Worm (Caenorhabditis elegans) whole organism, young adult: ENCODE data around the gene hpo-10.

Experiments
- D2030.7 ChIP-seq: fragments of 200-800 bp; sonication (Bioruptor generic); IDR thresholded peaks from 2 replicates; pipeline ENCODE4 v1.3.6; 2022; ENCODE audit warnings: missing genetic modification reagents, missing genetic modification characterization, missing compliant biosample characterization
- F37B4.10 ChIP-seq: fragments of 200-800 bp; sonication (Bioruptor generic); IDR thresholded peaks from 2 replicates; pipeline ENCODE4 v1.3.6; 2022; ENCODE audit warnings: missing genetic modification characterization, missing compliant biosample characterization
- K12H6.12 ChIP-seq: fragments of 200-800 bp; sonication (Bioruptor generic); optimal IDR thresholded peaks from 2 replicates; lab custom pipeline; 2018; ENCODE audit warnings: mild to moderate bottlenecking, missing genetic modification characterization, missing compliant biosample characterization
- T07F8.4 ChIP-seq: sonication (generic microtip); optimal IDR thresholded peaks from 2 replicates; lab custom pipeline; 2016; ENCODE audit warnings: mild to moderate bottlenecking, missing genetic modification characterization, moderate library complexity, missing compliant biosample characterization
- Y56A3A.18 ChIP-seq: fragments of 200-800 bp; sonication (Bioruptor generic); IDR thresholded peaks from 2 replicates; pipeline ENCODE4 v1.3.6; 2022; ENCODE audit warnings: missing genetic modification reagents, missing genetic modification characterization, missing compliant biosample characterization
- akir-1 ChIP-seq: fragments of 200-800 bp; sonication (Bioruptor generic); optimal IDR thresholded peaks from 2 replicates; lab custom pipeline; 2018; ENCODE audit warnings: mild to moderate bottlenecking, missing genetic modification characterization, moderate library complexity, missing compliant biosample characterization
- ama-1 ChIP-seq, 3 experiments: fragments of 150-350 bp in 1 of 3; sonication (generic microtip) in 2 of 3; optimal IDR thresholded peaks; 2 replicates each; lab custom pipeline; 2014 to 2018; ENCODE audit warnings: missing biosample characterization in 2 of 3, missing genetic modification characterization in 2 of 3, missing genetic modification reagents in 2 of 3
- aptf-3 ChIP-seq: fragments of 200-800 bp; sonication (Bioruptor generic); IDR thresholded peaks from 2 replicates; pipeline ENCODE4 v1.3.6; 2022; ENCODE audit warnings: missing genetic modification characterization, missing compliant biosample characterization
- atf-7 ChIP-seq: sonication (generic microtip); optimal IDR thresholded peaks from 2 replicates; lab custom pipeline; 2017; ENCODE audit warnings: mild to moderate bottlenecking, missing genetic modification characterization, missing compliant biosample characterization
- athp-1 ChIP-seq: sonication (generic microtip); optimal IDR thresholded peaks from 2 replicates; lab custom pipeline; 2017; ENCODE audit warnings: mild to moderate bottlenecking, missing genetic modification characterization, missing compliant biosample characterization
- attf-5 ChIP-seq: fragments of 200-800 bp; sonication (Bioruptor generic); optimal IDR thresholded peaks from 2 replicates; lab custom pipeline; 2018; ENCODE audit warnings: mild to moderate bottlenecking, missing genetic modification characterization, missing compliant biosample characterization
- cebp-1 ChIP-seq, 2 experiments: fragments of 200-800 bp in 1 of 2; sonication (Bioruptor generic) in 1 of 2; sonication (generic microtip) in 1 of 2; IDR thresholded peaks in 1 of 2; optimal IDR thresholded peaks in 1 of 2; 2 replicates each; pipeline versions ENCODE4 v1.3.6 to Lab custom; 2017 to 2022; ENCODE audit warnings: missing compliant biosample characterization in 2 of 2, missing genetic modification characterization in 2 of 2, mild to moderate bottlenecking in 1 of 2, missing genetic modification reagents in 1 of 2, moderate library complexity in 1 of 2
- ceh-27 ChIP-seq: fragments of 200-800 bp; sonication (Bioruptor generic); optimal IDR thresholded peaks from 2 replicates; lab custom pipeline; 2018; ENCODE audit warnings: mild to moderate bottlenecking, missing genetic modification characterization, moderate library complexity, missing compliant biosample characterization
- ceh-40 ChIP-seq: fragments of 200-800 bp; sonication (Bioruptor generic); IDR thresholded peaks from 2 replicates; pipeline ENCODE4 v1.3.6; 2022; ENCODE audit warnings: missing genetic modification characterization, missing compliant biosample characterization
- chd-7 ChIP-seq: sonication (generic microtip); optimal IDR thresholded peaks from 2 replicates; lab custom pipeline; 2016; ENCODE audit warnings: mild to moderate bottlenecking, missing genetic modification characterization, moderate library complexity, missing compliant biosample characterization
- dox-1 ChIP-seq: fragments of 200-800 bp; sonication (Bioruptor generic); IDR thresholded peaks from 2 replicates; pipeline ENCODE4 v1.3.6; 2022; ENCODE audit warnings: missing genetic modification reagents, missing genetic modification characterization, missing compliant biosample characterization
- dpl-1 ChIP-seq: fragments of 150-350 bp; optimal IDR thresholded peaks from 2 replicates; lab custom pipeline; 2014; ENCODE audit warnings: missing biosample characterization, missing genetic modification reagents, missing genetic modification characterization
- ets-4 ChIP-seq: fragments of 200-800 bp; sonication (Bioruptor generic); optimal IDR thresholded peaks from 2 replicates; lab custom pipeline; 2018; ENCODE audit warnings: mild to moderate bottlenecking, missing genetic modification characterization, missing compliant biosample characterization
- hlh-26 ChIP-seq: fragments of 200-800 bp; sonication (Bioruptor generic); conservative IDR thresholded peaks from 2 replicates; pipeline ENCODE4 v1.3.6; 2022; ENCODE audit warnings: missing genetic modification reagents, missing genetic modification characterization, missing compliant biosample characterization
- hsf-1 ChIP-seq: fragments of 200-800 bp; sonication (Bioruptor generic); IDR thresholded peaks from 2 replicates; pipeline ENCODE4 v1.3.6; 2022; ENCODE audit warnings: missing genetic modification reagents, missing genetic modification characterization, missing compliant biosample characterization
- lag-1 ChIP-seq: fragments of 200-800 bp; sonication (Bioruptor generic); IDR thresholded peaks from 2 replicates; pipeline ENCODE4 v1.3.6; 2022; ENCODE audit warnings: missing genetic modification reagents, missing genetic modification characterization, missing compliant biosample characterization
- let-526 ChIP-seq: fragments of 200-800 bp; sonication (Bioruptor generic); IDR thresholded peaks from 2 replicates; pipeline ENCODE4 v1.3.6; 2022; ENCODE audit warnings: missing genetic modification reagents, missing genetic modification characterization, missing compliant biosample characterization
- let-607 ChIP-seq, 2 experiments: fragments of 200-800 bp in 1 of 2; sonication (Bioruptor generic) in 1 of 2; sonication (generic microtip) in 1 of 2; optimal IDR thresholded peaks; 2 replicates each; lab custom pipeline; 2016 to 2018; ENCODE audit warnings: mild to moderate bottlenecking in 2 of 2, missing compliant biosample characterization in 2 of 2, missing genetic modification characterization in 2 of 2, moderate library complexity in 2 of 2, missing genotype in 1 of 2
- lir-1 ChIP-seq: fragments of 200-800 bp; sonication (Bioruptor generic); conservative IDR thresholded peaks from 2 replicates; pipeline ENCODE4 v1.3.6; 2022; ENCODE audit warnings: missing genetic modification reagents, missing genetic modification characterization, missing compliant biosample characterization
- lsy-27 ChIP-seq: sonication (generic microtip); optimal IDR thresholded peaks from 2 replicates; lab custom pipeline; 2017; ENCODE audit warnings: missing genetic modification characterization, mild to moderate bottlenecking, missing compliant biosample characterization, antibody characterized with exemption, missing genotype, borderline replicate concordance; ENCODE audit not compliant: insufficient read depth
- madf-10 ChIP-seq: sonication (generic microtip); optimal IDR thresholded peaks from 2 replicates; lab custom pipeline; 2016; ENCODE audit warnings: mild to moderate bottlenecking, missing genetic modification characterization, missing compliant biosample characterization
- madf-3 ChIP-seq: fragments of 200-800 bp; sonication (Bioruptor generic); IDR thresholded peaks from 2 replicates; pipeline ENCODE4 v1.3.6; 2022; ENCODE audit warnings: missing genetic modification reagents, missing genetic modification characterization, missing compliant biosample characterization
- madf-6 ChIP-seq: fragments of 200-800 bp; sonication (Bioruptor generic); IDR thresholded peaks from 2 replicates; pipeline ENCODE4 v1.3.6; 2022; ENCODE audit warnings: missing genetic modification reagents, missing genetic modification characterization, missing compliant biosample characterization
- mel-28 ChIP-seq: sonication (generic microtip); optimal IDR thresholded peaks from 2 replicates; lab custom pipeline; 2016; ENCODE audit warnings: borderline replicate concordance, mild to moderate bottlenecking, missing genetic modification characterization, missing compliant biosample characterization
- mes-4 ChIP-seq: sonication (generic microtip); optimal IDR thresholded peaks from 2 replicates; lab custom pipeline; 2016; ENCODE audit warnings: missing genotype, missing genetic modification characterization, missing compliant biosample characterization
- nfya-2 ChIP-seq: fragments of 200-800 bp; sonication (Bioruptor generic); IDR thresholded peaks from 2 replicates; pipeline ENCODE4 v1.3.6; 2022; ENCODE audit warnings: missing genetic modification reagents, missing genetic modification characterization, missing compliant biosample characterization
- nfyb-1 ChIP-seq: fragments of 200-800 bp; sonication (Bioruptor generic); IDR thresholded peaks from 2 replicates; pipeline ENCODE4 v1.3.6; 2022; ENCODE audit warnings: missing genetic modification reagents, missing genetic modification characterization, missing compliant biosample characterization
- nhr-27 ChIP-seq: fragments of 200-800 bp; sonication (Bioruptor generic); optimal IDR thresholded peaks from 2 replicates; lab custom pipeline; 2018; ENCODE audit warnings: mild to moderate bottlenecking, missing genetic modification characterization, moderate library complexity, missing compliant biosample characterization
- nhr-80 ChIP-seq: sonication (generic microtip); optimal IDR thresholded peaks from 2 replicates; lab custom pipeline; 2016; ENCODE audit warnings: missing genetic modification characterization, missing compliant biosample characterization
- rec-8 ChIP-seq, 2 experiments: sonication (generic microtip); optimal IDR thresholded peaks; 2 replicates each; lab custom pipeline; 2016; ENCODE audit warnings: mild to moderate bottlenecking in 2 of 2, missing genetic modification characterization in 2 of 2, missing genetic modification reagents in 2 of 2, missing genotype in 2 of 2, missing biosample characterization in 1 of 2, missing compliant biosample characterization in 1 of 2, moderate library complexity in 1 of 2
- rpc-1 ChIP-seq, 2 experiments: fragments of 150-350 bp in 1 of 2; sonication (generic microtip) in 1 of 2; optimal IDR thresholded peaks; 2 replicates each; lab custom pipeline; 2014 to 2018; ENCODE audit warnings: missing biosample characterization in 1 of 2, missing genetic modification characterization in 1 of 2, missing genetic modification reagents in 1 of 2, missing genotype in 1 of 2
- sea-2 ChIP-seq: fragments of 200-800 bp; sonication (Bioruptor generic); IDR thresholded peaks from 2 replicates; pipeline ENCODE4 v1.3.6; 2022; ENCODE audit warnings: missing genetic modification characterization, missing compliant biosample characterization
- snpc-1.1 ChIP-seq: sonication (generic microtip); optimal IDR thresholded peaks from 2 replicates; lab custom pipeline; 2017; ENCODE audit warnings: missing genetic modification characterization, mild to moderate bottlenecking, missing compliant biosample characterization, antibody characterized with exemption, moderate library complexity, missing genotype, missing genetic modification reagents; ENCODE audit not compliant: insufficient read depth
- ztf-18 ChIP-seq: sonication (generic microtip); optimal IDR thresholded peaks from 2 replicates; lab custom pipeline; 2016; ENCODE audit warnings: missing genotype, mild to moderate bottlenecking, missing genetic modification characterization, missing compliant biosample characterization

hpo-10 gene

DNA sequence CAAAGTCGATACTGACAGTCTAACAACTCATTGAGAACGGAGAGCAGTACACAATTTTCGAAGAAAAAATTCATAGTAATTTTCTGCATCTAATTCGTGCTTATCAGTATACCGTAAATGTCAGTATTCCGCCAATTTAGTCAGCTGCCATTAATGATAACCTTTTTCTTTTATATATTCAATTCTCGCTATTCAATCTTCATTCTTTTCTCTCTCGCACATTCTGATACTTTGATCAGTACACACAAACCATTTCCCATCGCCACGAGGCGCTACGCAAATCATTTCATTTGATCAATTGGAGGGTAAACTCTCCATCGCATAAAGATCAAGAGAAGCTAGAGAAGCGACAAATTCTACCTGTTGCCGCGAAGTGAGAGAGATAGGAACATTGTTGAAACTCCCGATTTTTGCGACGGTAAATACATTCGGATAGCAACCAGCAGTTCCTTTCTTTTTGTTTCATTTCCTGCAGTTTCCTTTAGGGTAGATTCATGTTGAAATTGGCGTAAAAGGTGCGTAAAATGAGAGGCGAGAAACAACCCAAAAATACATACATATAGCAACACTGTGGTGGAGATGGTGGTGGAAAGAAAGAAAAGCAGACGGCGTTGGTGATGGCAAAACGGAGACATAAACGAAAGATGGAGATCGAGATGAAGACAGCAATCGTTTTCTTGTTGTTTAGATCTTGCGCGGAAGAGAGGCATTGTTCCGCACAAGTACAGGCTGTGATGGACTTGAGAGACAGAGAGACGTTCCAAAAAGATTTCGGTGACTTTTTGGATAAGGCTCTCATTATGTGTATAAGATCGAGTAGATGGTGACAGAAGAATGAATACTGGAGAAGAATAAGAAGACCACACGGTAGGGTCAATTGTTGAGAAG is 40.9 kb upstream of the hpo-10 start (continued):
- TF ChIP-seq akir-1 (GFP tag; lab: Kevin White, UChicago), result no peak
- no peak for TF ChIP-seq lir-1
- TF ChIP-seq F37B4.10 (GFP tag; lab: Robert Waterston, UW), result no peak
- TF ChIP-seq hlh-26 (GFP tag; lab: Robert Waterston, UW), result no peak
- TF ChIP-seq Y56A3A.18 (GFP tag; lab: Robert Waterston, UW), result no peak
- no peak for TF ChIP-seq athp-1 (tag; lab: Kevin White, UChicago)
- TF ChIP-seq snpc-1.1 (tag; lab: Kevin White, UChicago), result no peak
- TF ChIP-seq let-526, result no peak
- TF ChIP-seq K12H6.12 (tag; lab: Kevin White, UChicago), result no peak
- TF ChIP-seq T07F8.4 (tag; lab: Kevin White, UChicago), result no peak
- peak; percentile 77 for TF ChIP-seq ama-1 (optimal IDR thresholded peaks at IDR 0.05; lab: Kevin White, UChicago)
- no peak for TF ChIP-seq ama-1 (GFP tag; optimal IDR thresholded peaks at IDR 0.05; lab: Kevin White, UChicago)
- no peak for TF ChIP-seq rpc-1 (optimal IDR thresholded peaks at IDR 0.05; lab: Kevin White, UChicago)
- no peak for TF ChIP-seq rpc-1 (tag; optimal IDR thresholded peaks at IDR 0.05; lab: Kevin White, UChicago)
- no peak for TF ChIP-seq madf-3 (GFP tag; lab: Robert Waterston, UW)
- peak in 1 of 2 experiments; percentile 64 for TF ChIP-seq let-607 (tag; optimal IDR thresholded peaks at IDR 0.05; lab: Kevin White, UChicago)
- TF ChIP-seq atf-7 (tag; lab: Kevin White, UChicago), result peak; percentile 53

DNA sequence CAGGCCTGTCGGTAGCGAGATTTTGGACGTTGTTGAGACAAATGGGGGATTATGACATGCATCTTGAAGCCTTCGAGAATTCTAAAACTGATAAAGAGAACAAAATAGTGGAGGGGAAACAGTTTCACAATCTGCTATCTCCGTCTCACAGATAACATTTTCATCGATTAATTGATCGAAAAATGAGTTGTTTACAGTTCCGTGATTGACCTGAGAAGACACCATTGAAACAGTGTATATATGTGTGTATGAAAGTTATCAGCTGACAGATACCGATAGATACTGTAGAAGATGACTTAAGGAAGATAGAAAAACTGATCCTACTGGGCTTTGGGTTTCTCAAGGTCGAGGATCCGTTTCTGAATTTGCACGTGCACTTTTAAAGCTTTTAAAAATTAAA is 40.1 kb upstream of the hpo-10 start:
- TF ChIP-seq ceh-40 (GFP tag; lab: Robert Waterston, UW), result no peak
- TF ChIP-seq lag-1 (GFP tag; lab: Robert Waterston, UW), result no peak
- peak; percentile 32; the same call in 1 of the 2 replicates for TF ChIP-seq nfyb-1 (GFP tag; lab: Robert Waterston, UW)
- peak; percentile 3 for TF ChIP-seq attf-5 (GFP tag; lab: Kevin White, UChicago)
- TF ChIP-seq nhr-80 (tag; lab: Kevin White, UChicago), result peak; percentile 61
- TF ChIP-seq let-607 (tag; optimal IDR thresholded peaks at IDR 0.05; lab: Kevin White, UChicago), result peak in 1 of 2 experiments; percentile 31
- no peak for TF ChIP-seq ceh-27 (GFP tag; lab: Kevin White, UChicago)
- TF ChIP-seq madf-10, result no peak
- TF ChIP-seq ets-4, result no peak
- no peak; the same call in 1 of the 2 replicates for TF ChIP-seq cebp-1 (GFP tag; IDR thresholded peaks at IDR 0.05; lab: Robert Waterston, UW)
- peak; percentile 57 for TF ChIP-seq cebp-1 (tag; optimal IDR thresholded peaks at IDR 0.05; lab: Kevin White, UChicago)
- TF ChIP-seq dox-1 (GFP tag; lab: Robert Waterston, UW), result peak; percentile 11; the same call in 1 of the 2 replicates

DNA sequence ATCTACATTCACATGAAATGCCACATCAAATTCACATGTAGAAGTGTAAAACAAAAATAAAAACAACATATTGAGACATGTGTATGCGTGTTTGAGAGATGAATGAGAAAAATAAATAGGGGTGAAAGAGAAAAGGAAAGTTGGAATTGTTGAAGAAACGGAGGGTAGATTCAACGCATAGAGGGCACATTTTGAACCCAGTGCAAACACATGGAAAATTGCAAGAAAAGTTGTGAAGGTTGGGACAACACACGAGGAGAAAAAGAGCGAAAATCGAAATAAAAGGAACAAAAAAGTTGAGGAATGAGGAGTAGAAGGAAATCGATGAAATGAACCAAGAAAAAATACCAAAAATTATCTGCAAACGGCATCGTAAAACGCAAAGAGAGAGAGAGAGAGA is 39.7 kb upstream of the hpo-10 start:
- TF ChIP-seq sea-2 (GFP tag; lab: Robert Waterston, UW) (no peak), hsf-1 (no peak), nhr-27 (no peak), rpc-1 (optimal IDR thresholded peaks at IDR 0.05; lab: Kevin White, UChicago) (no peak), rpc-1 (tag; optimal IDR thresholded peaks at IDR 0.05; lab: Kevin White, UChicago) (no peak), ztf-18 (tag; lab: Kevin White, UChicago) (no peak), lir-1 (no peak), madf-6 (GFP tag; lab: Robert Waterston, UW) (no peak)

DNA sequence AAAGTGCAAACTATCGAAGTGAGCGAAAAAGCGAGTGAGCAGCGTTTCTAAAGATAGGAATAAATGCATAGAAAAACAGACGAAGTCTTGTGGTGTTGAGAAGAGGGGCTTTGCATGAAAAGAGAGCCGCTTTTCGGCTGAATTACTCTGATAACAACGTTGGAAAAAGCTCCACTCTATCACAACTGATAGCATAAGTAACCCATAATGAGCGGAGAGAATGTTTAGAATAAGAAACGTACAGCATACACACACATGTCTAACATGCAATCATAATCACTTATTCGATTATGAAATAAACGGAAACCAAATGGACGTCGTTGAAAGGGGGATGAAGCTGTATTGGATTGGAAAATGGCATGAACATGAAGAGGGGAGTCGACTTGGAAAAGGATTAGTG is 39.0 kb upstream of the hpo-10 start:
- TF ChIP-seq mel-28 (tag; lab: Kevin White, UChicago) (no peak), rec-8 (tag; optimal IDR thresholded peaks at IDR 0.05; lab: Kevin White, UChicago) (no peak), dpl-1 (GFP tag; lab: Kevin White, UChicago) (no peak), Y56A3A.18 (GFP tag; lab: Robert Waterston, UW) (no peak), D2030.7 (GFP tag; lab: Robert Waterston, UW) (no peak), nhr-80 (tag; lab: Kevin White, UChicago) (peak; percentile 46), nfya-2 (GFP tag; lab: Robert Waterston, UW) (no peak), rpc-1 (optimal IDR thresholded peaks at IDR 0.05; lab: Kevin White, UChicago) (no peak), rpc-1 (tag; optimal IDR thresholded peaks at IDR 0.05; lab: Kevin White, UChicago) (no peak), akir-1 (GFP tag; lab: Kevin White, UChicago) (no peak), chd-7 (tag; lab: Kevin White, UChicago) (no peak), lsy-27 (tag; lab: Kevin White, UChicago) (no peak), mes-4 (tag; lab: Kevin White, UChicago) (no peak), aptf-3 (no peak), cebp-1 (GFP tag; IDR thresholded peaks at IDR 0.05; lab: Robert Waterston, UW) (peak; percentile 21; the same call in 1 of the 2 replicates), cebp-1 (tag; optimal IDR thresholded peaks at IDR 0.05; lab: Kevin White, UChicago) (peak; percentile 64), dox-1 (GFP tag; lab: Robert Waterston, UW) (0 out of 2 replicates have a peak, but pooled peaks have one; percentile 9)
